Worm (Caenorhabditis elegans) whole organism, L1 larva: ENCODE data around the gene Y38C1BA.4.

Source experiments
- aha-1 ChIP-seq: fragments of 150-350 bp; optimal IDR thresholded peaks from 2 replicates; lab custom pipeline; 2014; ENCODE audit warnings: missing biosample characterization, missing genetic modification characterization
- ceh-82 ChIP-seq, 3 experiments: fragments of 150-350 bp in 1 of 3; sonication (generic microtip) in 2 of 3; optimal IDR thresholded peaks; 2 replicates each; lab custom pipeline; 2014 to 2017; ENCODE audit warnings: missing biosample characterization in 3 of 3, missing genetic modification characterization in 3 of 3
- egl-27 ChIP-seq, 2 experiments: fragments of 150-350 bp in 1 of 2; sonication (generic microtip); optimal IDR thresholded peaks; 3 replicates each; lab custom pipeline; 2017 to 2018; ENCODE audit warnings: missing biosample characterization in 2 of 2, missing genetic modification characterization in 2 of 2, missing genetic modification reagents in 2 of 2
- jun-1 ChIP-seq: fragments of 150-350 bp; optimal IDR thresholded peaks from 2 replicates; lab custom pipeline; 2014; ENCODE audit warnings: missing biosample characterization, missing genetic modification reagents, missing genetic modification characterization
- nhr-12 ChIP-seq: sonication (generic microtip); optimal IDR thresholded peaks from 2 replicates; lab custom pipeline; 2017; ENCODE audit warnings: missing biosample characterization, missing genetic modification characterization
- nhr-28 ChIP-seq: fragments of 150-350 bp; optimal IDR thresholded peaks from 2 replicates; lab custom pipeline; 2014; ENCODE audit warnings: missing biosample characterization, missing genetic modification characterization
- nhr-76 ChIP-seq: sonication (generic microtip); optimal IDR thresholded peaks from 2 replicates; lab custom pipeline; 2017; ENCODE audit warnings: missing biosample characterization, missing genetic modification characterization
- nhr-90 ChIP-seq: sonication (generic microtip); optimal IDR thresholded peaks from 2 replicates; lab custom pipeline; 2016; ENCODE audit warnings: mild to moderate bottlenecking, missing genetic modification characterization, missing compliant biosample characterization; ENCODE audit not compliant: poor library complexity
- snu-23 ChIP-seq: sonication (generic microtip); optimal IDR thresholded peaks from 2 replicates; lab custom pipeline; 2016; ENCODE audit warnings: missing genetic modification characterization, missing compliant biosample characterization
- unc-98 ChIP-seq: fragments of 200-800 bp; sonication (Bioruptor generic); IDR thresholded peaks from 2 replicates; pipeline ENCODE4 v1.3.6; 2022; ENCODE audit warnings: missing genetic modification characterization, missing compliant biosample characterization

DNA sequence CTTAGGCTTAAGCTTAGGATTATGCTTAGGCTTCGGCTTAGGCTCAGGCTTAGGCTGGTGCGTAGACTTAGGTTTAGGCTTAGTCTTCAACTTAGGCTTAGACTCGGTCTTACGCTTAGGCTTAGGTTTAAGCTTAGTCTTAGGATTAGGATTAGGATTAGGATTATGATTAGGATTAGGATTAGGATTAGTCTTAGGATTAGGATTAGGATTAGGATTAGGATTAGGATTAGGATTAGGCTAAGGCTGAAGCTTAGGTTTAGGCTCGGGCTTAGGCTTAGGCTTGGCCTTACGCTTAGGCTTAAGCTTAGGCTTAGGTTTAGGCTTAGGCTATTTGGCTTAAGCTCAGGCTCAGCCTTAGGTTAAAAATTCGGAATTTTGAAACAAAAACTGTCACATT is 36.5 kb upstream of the Y38C1BA.4 start:
- TF ChIP-seq nhr-76 (tag; lab: Kevin White, UChicago) = no peak
- no peak for TF ChIP-seq nhr-28 (tag; lab: Kevin White, UChicago)
- TF ChIP-seq jun-1 (tag; lab: Kevin White, UChicago) = no peak
- TF ChIP-seq snu-23 (GFP tag; lab: Kevin White, UChicago) = no peak
- TF ChIP-seq ceh-82 (tag; optimal IDR thresholded peaks at IDR 0.05; lab: Kevin White, UChicago) = no peak
- TF ChIP-seq egl-27 (tag; optimal IDR thresholded peaks at IDR 0.05; lab: Kevin White, UChicago) = no peak
- no peak for TF ChIP-seq nhr-12 (tag; lab: Kevin White, UChicago)
- no peak for TF ChIP-seq unc-98 (GFP tag; lab: Robert Waterston, UW)
- no peak for TF ChIP-seq aha-1
- TF ChIP-seq nhr-90 (tag; lab: Kevin White, UChicago) = no peak
